Worm (Caenorhabditis elegans): ENCODE measurements around the gene tra-3.

DNA sequence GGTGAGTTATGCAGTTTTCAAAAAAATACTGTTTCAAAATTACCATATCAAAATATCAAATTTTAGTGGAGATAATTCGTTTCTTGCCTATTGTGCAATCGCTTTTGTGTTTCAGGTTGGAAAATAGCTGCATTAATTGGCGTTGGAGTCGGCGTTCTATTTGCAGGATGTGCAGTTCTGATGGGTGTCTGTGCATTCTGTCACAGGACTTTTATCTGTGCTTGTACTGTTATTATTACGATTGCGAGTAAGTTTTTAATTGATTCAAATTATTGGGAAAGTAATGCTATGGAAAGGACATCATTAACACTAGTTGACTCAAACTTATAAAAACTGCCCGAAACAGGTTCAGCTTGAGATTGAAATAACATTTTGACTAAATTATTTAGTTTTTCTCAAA lies 49.2 kb downstream of the tra-3 start:
- TF ChIP-seq ZK546.5 (tag; optimal IDR thresholded peaks at IDR 0.05): no peak
- TF ChIP-seq tbx-2 (tag; optimal IDR thresholded peaks at IDR 0.05): no peak

Data from whole organism, L3 larva.